Worm (Caenorhabditis elegans) whole organism, young adult: ENCODE data around the gene sru-39.

Experiments used
- K11D2.4 ChIP-seq: fragments of 200-800 bp; sonication (Bioruptor generic); IDR thresholded peaks from 2 replicates; pipeline ENCODE4 v1.3.6; 2022; ENCODE audit warnings: missing genetic modification reagents, missing genetic modification characterization, missing compliant biosample characterization
- ZK185.1 ChIP-seq: sonication (generic microtip); optimal IDR thresholded peaks from 2 replicates; lab custom pipeline; 2016; ENCODE audit warnings: mild to moderate bottlenecking, missing genetic modification characterization, missing compliant biosample characterization; ENCODE audit not compliant: poor library complexity, severe bottlenecking
- chd-7 ChIP-seq: sonication (generic microtip); optimal IDR thresholded peaks from 2 replicates; lab custom pipeline; 2016; ENCODE audit warnings: mild to moderate bottlenecking, missing genetic modification characterization, moderate library complexity, missing compliant biosample characterization
- madf-8 ChIP-seq: fragments of 200-800 bp; sonication (Bioruptor generic); conservative IDR thresholded peaks from 2 replicates; pipeline ENCODE4 v1.3.6; 2022; ENCODE audit warnings: missing genetic modification reagents, missing genetic modification characterization, missing compliant biosample characterization

ce11 chrV:9763759-9764158 is 39.5 kb upstream of the sru-39 start:
- TF ChIP-seq madf-8 (GFP tag; lab: Robert Waterston, UW) (no peak), chd-7 (tag; lab: Kevin White, UChicago) (no peak), K11D2.4 (no peak), ZK185.1 (tag; lab: Kevin White, UChicago) (no peak)
